Worm (Caenorhabditis elegans) whole organism, L1 larva: Measurements from ENCODE around the gene meg-2.

Source experiments
- C04F5.9 ChIP-seq: sonication (generic microtip); optimal IDR thresholded peaks from 2 replicates; lab custom pipeline; 2016; ENCODE audit warnings: missing genetic modification characterization, missing compliant biosample characterization
- C16A3.4 ChIP-seq: fragments of 150-350 bp; optimal IDR thresholded peaks from 2 replicates; lab custom pipeline; 2014; ENCODE audit warnings: missing biosample characterization, missing genetic modification characterization
- Y116A8C.19 ChIP-seq: sonication (generic microtip); optimal IDR thresholded peaks from 2 replicates; lab custom pipeline; 2016; ENCODE audit warnings: missing compliant biosample characterization, missing genetic modification characterization, borderline replicate concordance
- aha-1 ChIP-seq: fragments of 150-350 bp; optimal IDR thresholded peaks from 2 replicates; lab custom pipeline; 2014; ENCODE audit warnings: missing biosample characterization, missing genetic modification characterization
- alr-1 ChIP-seq: fragments of 200-800 bp; sonication (Bioruptor generic); optimal IDR thresholded peaks from 2 replicates; lab custom pipeline; 2018; ENCODE audit warnings: borderline replicate concordance, mild to moderate bottlenecking, missing genetic modification characterization, missing compliant biosample characterization
- ama-1 ChIP-seq: fragments of 150-350 bp; optimal IDR thresholded peaks from 2 replicates; lab custom pipeline; 2014
- blmp-1 ChIP-seq: fragments of 150-350 bp; optimal IDR thresholded peaks from 2 replicates; lab custom pipeline; 2014; ENCODE audit warnings: missing biosample characterization, missing genetic modification characterization
- ceh-63 ChIP-seq: fragments of 200-800 bp; sonication (Bioruptor generic); optimal IDR thresholded peaks from 2 replicates; lab custom pipeline; 2018; ENCODE audit warnings: mild to moderate bottlenecking, missing genetic modification characterization, missing compliant biosample characterization
- ceh-90 ChIP-seq: sonication (generic microtip); optimal IDR thresholded peaks from 2 replicates; lab custom pipeline; 2016; ENCODE audit warnings: missing genetic modification characterization, missing compliant biosample characterization
- ces-1 ChIP-seq: fragments of 150-350 bp; optimal IDR thresholded peaks from 2 replicates; lab custom pipeline; 2014; ENCODE audit warnings: missing biosample characterization, missing genetic modification reagents, missing genetic modification characterization
- dpl-1 ChIP-seq, 3 experiments: fragments of 150-350 bp in 2 of 3; sonication (generic microtip) in 1 of 3; optimal IDR thresholded peaks; 2 replicates each; lab custom pipeline; 2014 to 2017; ENCODE audit warnings: missing biosample characterization in 3 of 3, missing genetic modification characterization in 3 of 3, missing genetic modification reagents in 3 of 3
- efl-1 ChIP-seq, 4 experiments: fragments of 150-350 bp; optimal IDR thresholded peaks in 3 of 4; peaks in 1 of 4; 1 replicate in 1 of 4; 2 replicates in 3 of 4; lab custom pipeline; 2014; ENCODE audit warnings: missing biosample characterization in 2 of 4, missing genetic modification characterization in 2 of 4, missing genetic modification reagents in 2 of 4
- egl-27 ChIP-seq, 2 experiments: fragments of 150-350 bp in 1 of 2; sonication (generic microtip); optimal IDR thresholded peaks; 3 replicates each; lab custom pipeline; 2017 to 2018; ENCODE audit warnings: missing biosample characterization in 2 of 2, missing genetic modification characterization in 2 of 2, missing genetic modification reagents in 2 of 2
- elt-3 ChIP-seq, 6 experiments: fragments of 150-350 bp in 1 of 6; sonication (generic microtip); optimal IDR thresholded peaks; 2 replicates each; lab custom pipeline; 2017 to 2018; ENCODE audit warnings: missing biosample characterization in 6 of 6, missing genetic modification characterization in 6 of 6, inconsistent platforms in 1 of 6
- fkh-10 ChIP-seq: sonication (generic microtip); optimal IDR thresholded peaks from 2 replicates; lab custom pipeline; 2017; ENCODE audit warnings: missing biosample characterization, missing genetic modification reagents, missing genetic modification characterization
- fkh-8 ChIP-seq: sonication (generic microtip); optimal IDR thresholded peaks from 2 replicates; lab custom pipeline; 2016; ENCODE audit warnings: mild to moderate bottlenecking, missing genetic modification characterization, missing compliant biosample characterization
- fos-1 ChIP-seq: fragments of 150-350 bp; optimal IDR thresholded peaks from 2 replicates; lab custom pipeline; 2014; ENCODE audit warnings: missing biosample characterization, missing genetic modification characterization
- grh-1 ChIP-seq: fragments of 200-800 bp; sonication (Bioruptor generic); IDR thresholded peaks from 2 replicates; pipeline ENCODE4 v1.3.6; 2022; ENCODE audit warnings: missing genetic modification reagents, missing genetic modification characterization, missing compliant biosample characterization
- hlh-17 ChIP-seq: fragments of 200-800 bp; sonication (Bioruptor generic); optimal IDR thresholded peaks from 2 replicates; lab custom pipeline; 2018; ENCODE audit warnings: missing genetic modification characterization, mild to moderate bottlenecking, missing compliant biosample characterization, moderate library complexity, borderline replicate concordance
- hlh-4 ChIP-seq: sonication (generic microtip); optimal IDR thresholded peaks from 2 replicates; lab custom pipeline; 2016; ENCODE audit warnings: mild to moderate bottlenecking, missing genetic modification characterization, missing compliant biosample characterization
- irx-1 ChIP-seq: sonication (generic microtip); optimal IDR thresholded peaks from 2 replicates; lab custom pipeline; 2016; ENCODE audit warnings: missing genetic modification characterization, missing compliant biosample characterization
- isw-1 ChIP-seq: fragments of 200-800 bp; sonication (Bioruptor generic); IDR thresholded peaks from 2 replicates; pipeline ENCODE4 v1.3.6; 2022; ENCODE audit warnings: missing genetic modification characterization, missing compliant biosample characterization
- jun-1 ChIP-seq: fragments of 150-350 bp; optimal IDR thresholded peaks from 2 replicates; lab custom pipeline; 2014; ENCODE audit warnings: missing biosample characterization, missing genetic modification reagents, missing genetic modification characterization
- lin-15B ChIP-seq: fragments of 150-350 bp; sonication (generic microtip); optimal IDR thresholded peaks from 3 replicates; lab custom pipeline; 2014; ENCODE audit warnings: missing biosample characterization, missing genetic modification characterization
- lin-35 ChIP-seq, 2 experiments: fragments of 150-350 bp; optimal IDR thresholded peaks; 2 replicates each; lab custom pipeline; 2014; ENCODE audit warnings: missing biosample characterization in 2 of 2, missing genetic modification characterization in 2 of 2, missing genetic modification reagents in 2 of 2
- lin-39 ChIP-seq: fragments of 150-350 bp; optimal IDR thresholded peaks from 2 replicates; lab custom pipeline; 2014; ENCODE audit warnings: missing biosample characterization, missing genetic modification reagents, missing genetic modification characterization
- mdl-1 ChIP-seq, 2 experiments: fragments of 150-350 bp; optimal IDR thresholded peaks; 2 replicates each; lab custom pipeline; 2014 to 2017; ENCODE audit warnings: missing biosample characterization in 2 of 2, missing genetic modification characterization in 2 of 2, inconsistent platforms in 1 of 2
- mef-2 ChIP-seq: fragments of 150-350 bp; optimal IDR thresholded peaks from 2 replicates; lab custom pipeline; 2014; ENCODE audit warnings: missing biosample characterization, missing genetic modification characterization
- mep-1 ChIP-seq: fragments of 150-350 bp; optimal IDR thresholded peaks from 2 replicates; lab custom pipeline; 2014; ENCODE audit warnings: missing biosample characterization, missing genetic modification characterization
- nhr-19 ChIP-seq: fragments of 200-800 bp; sonication (Bioruptor generic); conservative IDR thresholded peaks from 2 replicates; pipeline ENCODE4 v1.3.6; 2022; ENCODE audit warnings: missing genetic modification characterization, missing compliant biosample characterization
- nhr-20 ChIP-seq: sonication (generic microtip); optimal IDR thresholded peaks from 2 replicates; lab custom pipeline; 2016; ENCODE audit warnings: mild to moderate bottlenecking, missing genetic modification characterization, missing compliant biosample characterization
- nhr-71 ChIP-seq: sonication (generic microtip); optimal IDR thresholded peaks from 2 replicates; lab custom pipeline; 2016; ENCODE audit warnings: mild to moderate bottlenecking, missing genetic modification characterization, moderate library complexity, missing compliant biosample characterization
- nhr-77 ChIP-seq: fragments of 150-350 bp; optimal IDR thresholded peaks from 2 replicates; lab custom pipeline; 2014; ENCODE audit warnings: missing biosample characterization, missing genetic modification characterization
- nhr-85 ChIP-seq: sonication (generic microtip); peaks from one replicate; lab custom pipeline; 2016; ENCODE audit warnings: missing genetic modification characterization, inconsistent platforms, missing compliant biosample characterization
- pag-3 ChIP-seq: sonication (generic microtip); optimal IDR thresholded peaks from 2 replicates; lab custom pipeline; 2017; ENCODE audit warnings: missing genetic modification characterization, mild to moderate bottlenecking, missing compliant biosample characterization, antibody characterized with exemption, borderline replicate concordance; ENCODE audit not compliant: insufficient read depth
- pax-3 ChIP-seq: fragments of 200-800 bp; sonication (Bioruptor generic); optimal IDR thresholded peaks from 2 replicates; lab custom pipeline; 2018; ENCODE audit warnings: mild to moderate bottlenecking, missing genetic modification characterization, moderate library complexity, missing compliant biosample characterization
- rnt-1 ChIP-seq: sonication (generic microtip); optimal IDR thresholded peaks from 2 replicates; lab custom pipeline; 2016; ENCODE audit warnings: mild to moderate bottlenecking, missing genetic modification characterization, moderate library complexity, missing compliant biosample characterization
- skn-1 ChIP-seq: fragments of 150-350 bp; optimal IDR thresholded peaks from 2 replicates; lab custom pipeline; 2014; ENCODE audit warnings: missing biosample characterization, missing genetic modification characterization
- snpc-4 ChIP-seq: fragments of 150-350 bp; optimal IDR thresholded peaks from 2 replicates; lab custom pipeline; 2014; ENCODE audit warnings: missing biosample characterization, missing genetic modification characterization
- snu-23 ChIP-seq: sonication (generic microtip); optimal IDR thresholded peaks from 2 replicates; lab custom pipeline; 2016; ENCODE audit warnings: missing genetic modification characterization, missing compliant biosample characterization
- sptf-1 ChIP-seq: fragments of 150-350 bp; optimal IDR thresholded peaks from 2 replicates; lab custom pipeline; 2014; ENCODE audit warnings: missing biosample characterization, missing genetic modification characterization
- sup-37 ChIP-seq: fragments of 200-800 bp; sonication (Bioruptor generic); optimal IDR thresholded peaks from 2 replicates; lab custom pipeline; 2018; ENCODE audit warnings: mild to moderate bottlenecking, missing genetic modification characterization, missing compliant biosample characterization
- swsn-7 ChIP-seq: sonication (generic microtip); optimal IDR thresholded peaks from 2 replicates; lab custom pipeline; 2016; ENCODE audit warnings: missing genetic modification characterization, missing compliant biosample characterization
- tbx-2 ChIP-seq: sonication (generic microtip); optimal IDR thresholded peaks from 2 replicates; lab custom pipeline; 2016; ENCODE audit warnings: missing genetic modification characterization, missing compliant biosample characterization
- unc-130 ChIP-seq: fragments of 150-350 bp; optimal IDR thresholded peaks from 2 replicates; lab custom pipeline; 2017; ENCODE audit warnings: missing biosample characterization, missing genetic modification characterization, inconsistent platforms
- unc-62 ChIP-seq: fragments of 150-350 bp; optimal IDR thresholded peaks from 2 replicates; lab custom pipeline; 2014; ENCODE audit warnings: missing biosample characterization, missing genetic modification reagents, missing genetic modification characterization
- unc-86 ChIP-seq: sonication (generic microtip); optimal IDR thresholded peaks from 2 replicates; lab custom pipeline; 2016; ENCODE audit warnings: missing genetic modification characterization, missing compliant biosample characterization
- vab-15 ChIP-seq: sonication (generic microtip); optimal IDR thresholded peaks from 2 replicates; lab custom pipeline; 2017; ENCODE audit warnings: missing genotype, mild to moderate bottlenecking, missing genetic modification characterization, missing compliant biosample characterization
- zag-1 ChIP-seq: fragments of 150-350 bp; optimal IDR thresholded peaks from 2 replicates; lab custom pipeline; 2014; ENCODE audit warnings: missing biosample characterization, missing genetic modification characterization
- zip-4 ChIP-seq: fragments of 200-800 bp; sonication (Bioruptor generic); optimal IDR thresholded peaks from 2 replicates; lab custom pipeline; 2018; ENCODE audit warnings: mild to moderate bottlenecking, missing genetic modification characterization, moderate library complexity, missing compliant biosample characterization
- ztf-4 ChIP-seq: fragments of 150-350 bp; optimal IDR thresholded peaks from 2 replicates; lab custom pipeline; 2014; ENCODE audit warnings: missing biosample characterization, missing genetic modification characterization

meg-2 gene

ce11 chrX:13926029-13926428 is at the start of gene meg-2:
Gene meg-2 (minus strand): TSS chrX:13926129.
- TF ChIP-seq tbx-2 (tag; lab: Kevin White, UChicago) (no peak), efl-1 (optimal IDR thresholded peaks at IDR 0.05; lab: Kevin White, UChicago) (no peak), efl-1 (GFP tag; optimal IDR thresholded peaks at IDR 0.05 in 1 of 2; lab: Kevin White, UChicago) (peak in 1 of 2 experiments; percentile 28), hlh-4 (tag; lab: Kevin White, UChicago) (no peak), Y116A8C.19 (tag; lab: Kevin White, UChicago) (no peak), dpl-1 (GFP tag; optimal IDR thresholded peaks at IDR 0.05; lab: Kevin White, UChicago) (no peak)

- TF ChIP-seq blmp-1: peak; percentile 97
- no peak for TF ChIP-seq jun-1 (tag; lab: Kevin White, UChicago)
- TF ChIP-seq mef-2: peak; percentile 31
- TF ChIP-seq grh-1 (GFP tag; lab: Robert Waterston, UW): no peak
- TF ChIP-seq lin-39: no peak
- peak; percentile 37 for TF ChIP-seq swsn-7 (tag; lab: Kevin White, UChicago)
- no peak for TF ChIP-seq ama-1 (lab: Kevin White, UChicago)
- TF ChIP-seq aha-1 (tag; lab: Kevin White, UChicago): no peak
- TF ChIP-seq zip-4 (GFP tag; lab: Kevin White, UChicago): no peak
- TF ChIP-seq pax-3 (tag; lab: Kevin White, UChicago): no peak
- TF ChIP-seq pag-3 (tag; lab: Kevin White, UChicago): peak; percentile 96
- TF ChIP-seq snpc-4 (tag; lab: Kevin White, UChicago): no peak
- no peak for TF ChIP-seq ces-1 (GFP tag; lab: Kevin White, UChicago)
- TF ChIP-seq mdl-1 (tag; optimal IDR thresholded peaks at IDR 0.05; lab: Kevin White, UChicago): peak in 1 of 2 experiments; percentile 56
- no peak for TF ChIP-seq alr-1 (tag; lab: Kevin White, UChicago)
- TF ChIP-seq fkh-10 (GFP tag; lab: Kevin White, UChicago): no peak
- peak; percentile 38 for TF ChIP-seq vab-15
- no peak for TF ChIP-seq lin-15B (tag; lab: Kevin White, UChicago)
- TF ChIP-seq mep-1: no peak
- TF ChIP-seq nhr-20: peak; percentile 81
- no peak for TF ChIP-seq fkh-8 (tag; lab: Kevin White, UChicago)
- no peak for TF ChIP-seq ceh-90 (tag; lab: Kevin White, UChicago)
- TF ChIP-seq nhr-19 (GFP tag; lab: Robert Waterston, UW): peak; percentile 50
- no peak for TF ChIP-seq unc-86 (tag; lab: Kevin White, UChicago)
- peak; percentile 90 for TF ChIP-seq nhr-85 (tag; lab: Kevin White, UChicago)
- TF ChIP-seq unc-130: peak; percentile 70
- no peak for TF ChIP-seq sup-37 (GFP tag; lab: Kevin White, UChicago)
- peak; percentile 44 for TF ChIP-seq ztf-4 (tag; lab: Kevin White, UChicago)
- no peak for TF ChIP-seq nhr-77 (tag; lab: Kevin White, UChicago)
- peak; percentile 72 for TF ChIP-seq snu-23 (GFP tag; lab: Kevin White, UChicago)
- peak; percentile 32 for TF ChIP-seq C16A3.4 (tag; lab: Kevin White, UChicago)
- no peak for TF ChIP-seq zag-1 (tag; lab: Kevin White, UChicago)
- peak; percentile 50 for TF ChIP-seq rnt-1 (tag; lab: Kevin White, UChicago)
- TF ChIP-seq hlh-4 (tag; lab: Kevin White, UChicago): no peak
- TF ChIP-seq unc-62 (GFP tag; lab: Kevin White, UChicago): no peak
- no peak for TF ChIP-seq egl-27 (tag; optimal IDR thresholded peaks at IDR 0.05; lab: Kevin White, UChicago)
- TF ChIP-seq irx-1 (tag; lab: Kevin White, UChicago): peak; percentile 13
- no peak for TF ChIP-seq hlh-17 (GFP tag; lab: Kevin White, UChicago)
- TF ChIP-seq elt-3 (tag; optimal IDR thresholded peaks at IDR 0.05; lab: Kevin White, UChicago): peak in 2 of 6 experiments; percentile 60 to 75
- no peak for TF ChIP-seq sptf-1 (tag; lab: Kevin White, UChicago)
- TF ChIP-seq fos-1 (tag; lab: Kevin White, UChicago): no peak
- no peak for TF ChIP-seq isw-1 (GFP tag; lab: Robert Waterston, UW)
- TF ChIP-seq ceh-63: no peak
- TF ChIP-seq lin-35 (GFP tag; optimal IDR thresholded peaks at IDR 0.05; lab: Kevin White, UChicago): peak; percentile 9 to 45
- peak; percentile 64 for TF ChIP-seq tbx-2 (tag; lab: Kevin White, UChicago)
- TF ChIP-seq nhr-71 (tag; lab: Kevin White, UChicago): peak; percentile 82
- peak; percentile 7 for TF ChIP-seq skn-1
- no peak for TF ChIP-seq C04F5.9 (tag; lab: Kevin White, UChicago)
Observed at ce11 chrX:13975314-13975713, 49.4 kb upstream of the meg-2 start, which contains the start of gene F48F7.5. Gene F48F7.5 (plus strand): TSS chrX:13975653.
